Fruit fly (Drosophila melanogaster) whole organism, wandering third instar larva: ENCODE results near the gene CG2258.

Experiments
- Abd-B ChIP-seq: fragments of >200 bp; optimal IDR thresholded peaks from 2 replicates; lab custom pipeline; 2017; ENCODE audit warnings: missing biosample characterization, missing genetic modification characterization
- CG32264 ChIP-seq: fragments of 200-800 bp; sonication (Bioruptor generic); optimal IDR thresholded peaks from 2 replicates; lab custom pipeline; 2016; ENCODE audit warnings: missing biosample characterization, missing genetic modification characterization
- CG9705 ChIP-seq: fragments of 200-800 bp; sonication (Bioruptor generic); optimal IDR thresholded peaks from 2 replicates; lab custom pipeline; 2018; ENCODE audit warnings: missing biosample characterization, mild to moderate bottlenecking, missing genetic modification characterization
- CrebA ChIP-seq: fragments of 200-800 bp; sonication (Bioruptor generic); optimal IDR thresholded peaks from 2 replicates; lab custom pipeline; 2016; ENCODE audit warnings: missing biosample characterization, mild to moderate bottlenecking, missing genetic modification characterization, borderline replicate concordance
- Dfd ChIP-seq: fragments of >200 bp; optimal IDR thresholded peaks from 2 replicates; lab custom pipeline; 2017; ENCODE audit warnings: missing biosample characterization, missing genetic modification characterization
- Dif ChIP-seq: fragments of 200-275, 200-300 bp; sonication (Bioruptor generic); optimal IDR thresholded peaks from 2 replicates; lab custom pipeline; 2018; ENCODE audit warnings: missing biosample characterization, missing genetic modification characterization; ENCODE audit not compliant: partially characterized antibody
- GATAd ChIP-seq: sonication (Bioruptor generic); optimal IDR thresholded peaks from 2 replicates; lab custom pipeline; 2016; ENCODE audit warnings: missing biosample characterization, missing genetic modification characterization
- HLH106 ChIP-seq: fragments of 200-800 bp; optimal IDR thresholded peaks from 3 replicates; lab custom pipeline; 2019; ENCODE audit warnings: missing biosample characterization, mild to moderate bottlenecking, missing genetic modification characterization, moderate library complexity
- Hnf4 ChIP-seq: fragments of 200-800 bp; sonication (Bioruptor generic); optimal IDR thresholded peaks from 2 replicates; lab custom pipeline; 2016; ENCODE audit warnings: missing biosample characterization, mild to moderate bottlenecking, missing genetic modification characterization
- Hr78 ChIP-seq: fragments of >200 bp; optimal IDR thresholded peaks from 2 replicates; lab custom pipeline; 2017; ENCODE audit warnings: missing biosample characterization, missing genetic modification characterization
- Jra ChIP-seq: sonication (Bioruptor generic); optimal IDR thresholded peaks from 2 replicates; lab custom pipeline; 2016; ENCODE audit warnings: missing biosample characterization, missing genetic modification characterization
- Mio ChIP-seq: sonication (Bioruptor generic); optimal IDR thresholded peaks from 2 replicates; lab custom pipeline; 2016; ENCODE audit warnings: missing biosample characterization, missing genetic modification characterization
- Myc ChIP-seq: fragments of >200 bp; optimal IDR thresholded peaks from 2 replicates; lab custom pipeline; 2017
- N ChIP-seq: fragments of >200 bp; optimal IDR thresholded peaks from 2 replicates; lab custom pipeline; 2018; ENCODE audit warnings: missing biosample characterization, missing external identifiers, missing genetic modification characterization
- OdsH ChIP-seq: fragments of 200-800 bp; sonication (Bioruptor generic); optimal IDR thresholded peaks from 2 replicates; lab custom pipeline; 2016; ENCODE audit warnings: missing biosample characterization, mild to moderate bottlenecking, missing genetic modification characterization
- Rel ChIP-seq, 2 experiments: fragments of 200-800 bp; sonication (Bioruptor generic) in 1 of 2; optimal IDR thresholded peaks; 2 replicates in 1 of 2; 3 replicates in 1 of 2; lab custom pipeline; 2016 to 2019; ENCODE audit warnings: mild to moderate bottlenecking in 2 of 2, missing biosample characterization in 2 of 2, missing genetic modification characterization in 2 of 2, moderate library complexity in 1 of 2
- Sp1 ChIP-seq: fragments of 200-800 bp; sonication (Bioruptor generic); optimal IDR thresholded peaks from 3 replicates; lab custom pipeline; 2019; ENCODE audit warnings: missing biosample characterization, mild to moderate bottlenecking, missing genetic modification characterization, moderate library complexity
- Vsx2 ChIP-seq: fragments of 200-300, 225-300 bp; sonication (Bioruptor generic); optimal IDR thresholded peaks from 2 replicates; lab custom pipeline; 2018; ENCODE audit warnings: missing biosample characterization, missing genetic modification characterization; ENCODE audit not compliant: partially characterized antibody
- br ChIP-seq: fragments of 200-800 bp; sonication (Bioruptor generic); optimal IDR thresholded peaks from 2 replicates; lab custom pipeline; 2016; ENCODE audit warnings: missing biosample characterization, missing genetic modification characterization
- brk ChIP-seq: fragments of 200-800 bp; sonication (Bioruptor generic); optimal IDR thresholded peaks from 2 replicates; lab custom pipeline; 2016; ENCODE audit warnings: missing biosample characterization, mild to moderate bottlenecking, missing genetic modification characterization
- dl ChIP-seq, 2 experiments: fragments of 175-275, 200-275 bp in 1 of 2; fragments of 200-275 bp in 1 of 2; sonication (Bioruptor generic); optimal IDR thresholded peaks; lab custom pipeline; 2018; ENCODE audit warnings: mild to moderate bottlenecking in 2 of 2, missing biosample characterization in 2 of 2, missing genetic modification characterization in 2 of 2, moderate library complexity in 2 of 2; ENCODE audit not compliant: partially characterized antibody in 2 of 2, insufficient read depth in 1 of 2
- dmrt93B ChIP-seq: fragments of 200-800 bp; sonication (Bioruptor generic); optimal IDR thresholded peaks from 2 replicates; lab custom pipeline; 2018; ENCODE audit warnings: missing biosample characterization, mild to moderate bottlenecking, missing genetic modification characterization
- dsf ChIP-seq: sonication (Bioruptor generic); optimal IDR thresholded peaks from 2 replicates; lab custom pipeline; 2016; ENCODE audit warnings: missing biosample characterization, missing genetic modification characterization, borderline replicate concordance
- ey ChIP-seq: fragments of 200-800 bp; sonication (Bioruptor generic); optimal IDR thresholded peaks from 2 replicates; lab custom pipeline; 2016; ENCODE audit warnings: missing biosample characterization, missing genetic modification characterization
- foxo ChIP-seq, 2 experiments: fragments of 200-800 bp; sonication (Bioruptor generic); optimal IDR thresholded peaks; 2 replicates in 1 of 2; 3 replicates in 1 of 2; lab custom pipeline; 2016 to 2017; ENCODE audit warnings: missing biosample characterization in 2 of 2, missing genetic modification characterization in 2 of 2
- fru ChIP-seq: fragments of 200-800 bp; sonication (Bioruptor generic); optimal IDR thresholded peaks from 3 replicates; lab custom pipeline; 2016; ENCODE audit warnings: missing biosample characterization, mild to moderate bottlenecking, missing genetic modification characterization
- h ChIP-seq: fragments of 200-800 bp; sonication (Bioruptor generic); optimal IDR thresholded peaks from 3 replicates; lab custom pipeline; 2016; ENCODE audit warnings: missing biosample characterization, mild to moderate bottlenecking, missing genetic modification characterization
- jim ChIP-seq: fragments of 175-275, 200-325 bp; sonication (Bioruptor generic); optimal IDR thresholded peaks from 2 replicates; lab custom pipeline; 2016; ENCODE audit warnings: missing biosample characterization, mild to moderate bottlenecking, missing genetic modification characterization
- lola ChIP-seq: fragments of >200 bp; optimal IDR thresholded peaks from 2 replicates; lab custom pipeline; 2017; ENCODE audit warnings: missing biosample characterization, missing genetic modification characterization
- pan ChIP-seq: fragments of >200 bp; optimal IDR thresholded peaks from 2 replicates; lab custom pipeline; 2017
- psq ChIP-seq: fragments of 200-800 bp; sonication (Bioruptor generic); optimal IDR thresholded peaks from 3 replicates; lab custom pipeline; 2017; ENCODE audit warnings: missing biosample characterization, mild to moderate bottlenecking, missing genetic modification characterization, moderate library complexity
- rgr ChIP-seq: fragments of 200-800 bp; sonication (Bioruptor generic); optimal IDR thresholded peaks from 3 replicates; lab custom pipeline; 2016; ENCODE audit warnings: missing biosample characterization, mild to moderate bottlenecking, missing genetic modification characterization
- sage ChIP-seq: fragments of 200-800 bp; sonication (Bioruptor generic); optimal IDR thresholded peaks from 2 replicates; lab custom pipeline; 2016; ENCODE audit warnings: missing biosample characterization, mild to moderate bottlenecking, missing genetic modification characterization
- sv ChIP-seq: fragments of 200-800 bp; sonication (Bioruptor generic); optimal IDR thresholded peaks from 3 replicates; lab custom pipeline; 2016; ENCODE audit warnings: missing biosample characterization, missing genetic modification characterization
- tai ChIP-seq: sonication (Bioruptor generic); optimal IDR thresholded peaks from 2 replicates; lab custom pipeline; 2016; ENCODE audit warnings: missing biosample characterization, missing genetic modification characterization
- usp ChIP-seq: fragments of >200 bp; optimal IDR thresholded peaks from 2 replicates; lab custom pipeline; 2017; ENCODE audit warnings: missing biosample characterization, missing genetic modification characterization
- woc ChIP-seq: sonication (Bioruptor generic); optimal IDR thresholded peaks from 2 replicates; lab custom pipeline; 2016; ENCODE audit warnings: missing biosample characterization, mild to moderate bottlenecking, missing genetic modification characterization

Gene CG2258

dm6 chrX:8140707-8141106 lies 38.8 kb upstream of the CG2258 start:
- no peak for TF ChIP-seq rgr (GFP tag; lab: Kevin White, UChicago)
- TF ChIP-seq Jra (GFP tag; lab: Kevin White, UChicago) = no peak
- no peak for TF ChIP-seq Sp1
- no peak for TF ChIP-seq Mio
- TF ChIP-seq N = no peak
- no peak for TF ChIP-seq Hr78 (GFP tag; lab: Kevin White, UChicago)
- no peak for TF ChIP-seq ey (GFP tag; lab: Kevin White, UChicago)
- TF ChIP-seq fru (GFP tag; lab: Kevin White, UChicago) = no peak
- TF ChIP-seq Dif = no peak
- no peak for TF ChIP-seq sv
- no peak for TF ChIP-seq Myc (lab: Kevin White, UChicago)
- TF ChIP-seq woc (GFP tag; lab: Kevin White, UChicago) = no peak
- no peak for TF ChIP-seq CrebA (GFP tag; lab: Kevin White, UChicago)

DNA sequence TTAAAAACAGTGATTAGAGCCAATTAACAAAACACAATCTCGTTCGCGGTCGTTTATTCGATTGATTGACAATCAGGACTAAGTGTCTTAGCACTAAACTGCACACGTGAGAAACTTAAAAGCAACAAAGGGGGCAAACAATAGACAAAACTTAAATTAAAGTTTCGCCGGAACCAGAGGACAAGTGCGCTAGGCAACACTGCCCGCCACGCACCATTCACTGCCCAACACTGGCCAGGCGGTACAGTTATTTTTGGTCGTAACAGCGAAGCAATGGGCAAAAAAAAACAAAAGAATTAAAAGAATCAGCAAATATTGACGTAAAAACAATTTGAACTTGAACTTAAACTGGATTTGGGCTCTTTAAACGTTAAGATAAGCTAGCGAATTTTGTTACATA lies 35.4 kb upstream of the CG2258 start:
- TF ChIP-seq HLH106 = no peak
- TF ChIP-seq CG9705 (GFP tag; lab: Kevin White, UChicago) = no peak
- TF ChIP-seq Mio = no peak
- TF ChIP-seq jim (GFP tag; lab: Kevin White, UChicago) = no peak
- no peak for TF ChIP-seq sage (GFP tag; lab: Kevin White, UChicago)
- no peak for TF ChIP-seq pan (lab: Kevin White, UChicago)
- TF ChIP-seq CrebA (GFP tag; lab: Kevin White, UChicago) = no peak
- no peak for TF ChIP-seq Dif
- no peak for TF ChIP-seq dl (GFP tag; optimal IDR thresholded peaks at IDR 0.05; lab: Kevin White, UChicago; ENCODE audit: insufficient read depth in 1 of 2, partially characterized antibody in 2 of 2)
- no peak for TF ChIP-seq fru (GFP tag; lab: Kevin White, UChicago)
- no peak for TF ChIP-seq Sp1
- no peak for TF ChIP-seq CG32264
- TF ChIP-seq ey (GFP tag; lab: Kevin White, UChicago) = no peak
- TF ChIP-seq Abd-B (GFP tag; lab: Kevin White, UChicago) = no peak
- TF ChIP-seq foxo (GFP tag; optimal IDR thresholded peaks at IDR 0.05; lab: Kevin White, UChicago) = no peak
- no peak for TF ChIP-seq psq (GFP tag; lab: Kevin White, UChicago)
- no peak for TF ChIP-seq Vsx2

dm6 chrX:8135420-8135874 lies 33.6 kb upstream of the CG2258 start, which contains the start of the genes cyr and CG2120:
cyr (minus strand) TSS chrX:8135713.
CG2120 (plus strand) TSS chrX:8135824.
- TF ChIP-seq psq (GFP tag; lab: Kevin White, UChicago) (no peak), N (no peak), CG32264 (no peak), ey (GFP tag; lab: Kevin White, UChicago) (no peak), jim (GFP tag; lab: Kevin White, UChicago) (no peak), CrebA (GFP tag; lab: Kevin White, UChicago) (no peak), Myc (lab: Kevin White, UChicago) (no peak), woc (GFP tag; lab: Kevin White, UChicago) (no peak), Vsx2 (no peak), Hr78 (GFP tag; lab: Kevin White, UChicago) (no peak), br (GFP tag; lab: Kevin White, UChicago) (no peak), dl (GFP tag; optimal IDR thresholded peaks at IDR 0.05; lab: Kevin White, UChicago; ENCODE audit: insufficient read depth in 1 of 2, partially characterized antibody in 2 of 2) (no peak), Hnf4 (no peak), sv (no peak)

DNA sequence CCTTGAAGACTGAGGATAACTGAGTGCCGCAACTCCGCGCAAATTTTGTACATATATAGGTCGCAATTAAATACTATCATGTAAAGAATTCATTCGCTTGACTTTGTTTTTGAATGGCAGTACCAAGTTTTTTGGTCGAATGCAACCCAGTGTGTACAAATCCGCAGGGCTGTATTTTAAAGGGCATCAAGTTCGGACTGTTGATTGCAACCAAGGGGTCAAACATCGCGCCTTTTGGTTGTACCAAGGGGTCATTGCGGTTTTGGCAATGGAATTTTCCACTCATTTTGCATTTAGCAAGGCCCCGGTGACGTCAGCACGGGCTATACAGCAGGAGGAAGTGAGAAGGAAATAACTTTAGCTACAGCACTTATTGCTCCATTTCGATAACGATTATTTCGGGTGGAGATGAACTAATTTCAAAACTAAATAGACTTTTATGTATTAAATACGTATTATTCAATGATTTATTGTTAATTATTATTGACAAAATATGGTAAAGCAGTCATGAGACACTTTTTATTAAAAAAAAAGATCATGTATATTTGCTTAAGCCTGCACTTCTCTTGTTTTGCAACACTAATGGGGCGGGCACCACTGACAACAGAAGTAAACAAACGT lies 29.9 kb upstream of the CG2258 start, which contains the start of gene CG10958:
CG10958 (plus strand) TSS at position 593 of the 621 bp plus-strand sequence.
- TF ChIP-seq h (GFP tag; lab: Kevin White, UChicago) (peak; percentile 79), GATAd (GFP tag; lab: Kevin White, UChicago) (peak; percentile 35), dmrt93B (GFP tag; lab: Kevin White, UChicago) (no peak), N (no peak), br (GFP tag; lab: Kevin White, UChicago) (peak; percentile 60), lola (GFP tag; lab: Kevin White, UChicago) (no peak), dsf (no peak), jim (GFP tag; lab: Kevin White, UChicago) (no peak), psq (GFP tag; lab: Kevin White, UChicago) (peak; percentile 67), usp (no peak), ey (GFP tag; lab: Kevin White, UChicago) (peak; percentile 46), Myc (lab: Kevin White, UChicago) (peak; percentile 23), sv (no peak), Sp1 (peak; percentile 54), Mio (no peak), OdsH (peak; percentile 75), sage (GFP tag; lab: Kevin White, UChicago) (peak; percentile 32), Hr78 (GFP tag; lab: Kevin White, UChicago) (no peak), fru (GFP tag; lab: Kevin White, UChicago) (peak; percentile 65), CrebA (GFP tag; lab: Kevin White, UChicago) (no peak), Hnf4 (peak; percentile 76), rgr (GFP tag; lab: Kevin White, UChicago) (peak; percentile 77), Jra (GFP tag; lab: Kevin White, UChicago) (peak; percentile 52), pan (lab: Kevin White, UChicago) (no peak), CG9705 (GFP tag; lab: Kevin White, UChicago) (no peak), Dif (no peak), tai (GFP tag; lab: Kevin White, UChicago) (no peak), Rel (GFP tag; optimal IDR thresholded peaks at IDR 0.05; lab: Kevin White, UChicago) (no peak), Rel (tag; optimal IDR thresholded peaks at IDR 0.05; lab: Kevin White, UChicago) (no peak), dl (GFP tag; optimal IDR thresholded peaks at IDR 0.05; lab: Kevin White, UChicago; ENCODE audit: insufficient read depth in 1 of 2, partially characterized antibody in 2 of 2) (no peak), Abd-B (GFP tag; lab: Kevin White, UChicago) (no peak), foxo (GFP tag; optimal IDR thresholded peaks at IDR 0.05; lab: Kevin White, UChicago) (peak in 1 of 2 experiments; percentile 81), Dfd (no peak), brk (GFP tag; lab: Kevin White, UChicago) (no peak), CG32264 (no peak)
